Worm (Caenorhabditis elegans) whole organism, late embryonic: ENCODE data around the gene ttr-44.

Experiments used
- C08G9.2 ChIP-seq: sonication (generic microtip); optimal IDR thresholded peaks from 2 replicates; lab custom pipeline; 2016; ENCODE audit warnings: mild to moderate bottlenecking, missing genetic modification characterization, moderate library complexity, missing compliant biosample characterization
- ama-1 ChIP-seq: fragments of 150-350 bp; optimal IDR thresholded peaks from 2 replicates; lab custom pipeline; 2014
- ceh-14 ChIP-seq: sonication (generic microtip); optimal IDR thresholded peaks from 2 replicates; lab custom pipeline; 2016; ENCODE audit warnings: missing genotype, missing genetic modification characterization, missing compliant biosample characterization
- ceh-45 ChIP-seq: fragments of 200-800 bp; sonication (Bioruptor generic); IDR thresholded peaks from 2 replicates; pipeline ENCODE4 v1.3.6; 2022; ENCODE audit warnings: missing genetic modification reagents, missing genetic modification characterization, missing compliant biosample characterization
- dmd-4 ChIP-seq: sonication (generic microtip); optimal IDR thresholded peaks from 2 replicates; lab custom pipeline; 2016; ENCODE audit warnings: borderline replicate concordance, missing genetic modification characterization, missing compliant biosample characterization
- elt-2 ChIP-seq: sonication (generic microtip); optimal IDR thresholded peaks from 2 replicates; lab custom pipeline; 2016; ENCODE audit warnings: missing genetic modification reagents, missing genetic modification characterization, missing compliant biosample characterization
- gmeb-2 ChIP-seq: sonication (generic microtip); optimal IDR thresholded peaks from 2 replicates; lab custom pipeline; 2016; ENCODE audit warnings: missing genetic modification characterization, inconsistent platforms, missing compliant biosample characterization
- nhr-11 ChIP-seq: fragments of 150-350 bp; optimal IDR thresholded peaks from 2 replicates; lab custom pipeline; 2014; ENCODE audit warnings: missing biosample characterization, missing genetic modification characterization
- pqm-1 ChIP-seq: sonication (generic microtip); optimal IDR thresholded peaks from 2 replicates; lab custom pipeline; 2016; ENCODE audit warnings: missing genetic modification characterization, missing compliant biosample characterization
- sdc-2 ChIP-seq: sonication (generic microtip); optimal IDR thresholded peaks from 2 replicates; lab custom pipeline; 2016; ENCODE audit warnings: missing genotype, missing genetic modification characterization, missing compliant biosample characterization

- TF ChIP-seq dmd-4 (tag; lab: Kevin White, UChicago) (no peak), elt-2 (no peak), pqm-1 (tag; lab: Kevin White, UChicago) (no peak), sdc-2 (tag; lab: Kevin White, UChicago) (no peak), ama-1 (lab: Kevin White, UChicago) (no peak), ceh-14 (no peak), ceh-45 (GFP tag; lab: Robert Waterston, UW) (no peak), C08G9.2 (tag; lab: Kevin White, UChicago) (no peak), gmeb-2 (no peak), nhr-11 (tag; lab: Kevin White, UChicago) (no peak)
Observed at ce11 chrV:13568533-13568932, 38.0 kb upstream of the ttr-44 start, which contains the start of the genes nuaf-1 and bir-2.
